Fruit fly (Drosophila melanogaster): ENCODE data around the gene Sirt4.

Sirt4 gene

DNA sequence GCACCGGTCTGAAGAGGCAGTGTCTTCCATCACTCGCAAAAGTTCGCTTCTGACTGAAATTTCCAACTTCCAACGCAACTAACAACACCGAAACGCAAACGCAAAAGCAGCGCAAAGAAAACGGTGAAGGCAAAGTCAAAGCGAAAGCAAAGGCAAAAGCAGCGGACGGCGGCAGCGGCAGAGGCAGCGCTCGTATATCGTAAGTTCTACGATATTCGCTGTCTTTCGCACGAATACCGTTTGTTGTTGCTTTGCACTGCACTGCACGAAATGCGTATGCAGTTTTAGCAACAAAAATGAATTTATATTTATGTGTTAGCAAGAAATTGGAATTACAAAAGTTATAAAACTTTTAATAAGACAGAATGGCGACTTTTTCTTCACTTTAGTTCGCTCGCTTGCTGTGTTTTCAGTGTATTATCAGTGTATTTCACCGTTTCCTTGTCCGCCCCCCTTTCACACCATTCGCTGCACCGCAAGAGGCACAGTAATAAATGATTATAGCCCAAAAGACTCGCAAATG lies 17.2 kb downstream of the Sirt4 start, which contains the start of gene OtopLa (continued):
- TF ChIP-seq CG6854 (GFP tag; optimal IDR thresholded peaks at IDR 0.05) (no peak), CG34406 (GFP tag; optimal IDR thresholded peaks at IDR 0.05) (peak; percentile 63), spab (GFP tag; optimal IDR thresholded peaks at IDR 0.05) (peak; percentile 64), CG31627 (GFP tag; optimal IDR thresholded peaks at IDR 0.05) (peak; percentile 66), achi (GFP tag; optimal IDR thresholded peaks at IDR 0.05) (peak; percentile 70), CG11294 (GFP tag; IDR thresholded peaks at IDR 0.05) (peak; percentile 72; the same call in 1 of the 2 replicates), Blimp-1 (GFP tag; optimal IDR thresholded peaks at IDR 0.05) (no peak), OdsH (GFP tag; optimal IDR thresholded peaks at IDR 0.05) (peak; percentile 75), CG3919 (GFP tag; optimal IDR thresholded peaks at IDR 0.05) (peak; percentile 79), Hr4 (GFP tag; optimal IDR thresholded peaks at IDR 0.05) (peak; percentile 87), Eip93F (GFP tag; optimal IDR thresholded peaks at IDR 0.05) (no peak), esn (GFP tag; optimal IDR thresholded peaks at IDR 0.05) (peak; percentile 65), Smox (GFP tag; optimal IDR thresholded peaks at IDR 0.05) (peak; percentile 58), CG6163 (GFP tag; IDR thresholded peaks at IDR 0.05) (peak; percentile 90), lz (GFP tag; optimal IDR thresholded peaks at IDR 0.05) (peak; percentile 73), CG10669 (GFP tag; optimal IDR thresholded peaks at IDR 0.05) (peak; percentile 66)

dm6 chrX:5646228-5646627 lies 19.5 kb downstream of the Sirt4 start:
- no peak for TF ChIP-seq CG31627 (GFP tag; optimal IDR thresholded peaks at IDR 0.05)
- peak; percentile 4 for TF ChIP-seq CG10631 (GFP tag; optimal IDR thresholded peaks at IDR 0.05)
- no peak for TF ChIP-seq Gug (GFP tag; IDR thresholded peaks at IDR 0.05)
- peak; percentile 10 for TF ChIP-seq esn (GFP tag; optimal IDR thresholded peaks at IDR 0.05)
- peak; percentile 8 for TF ChIP-seq svp (GFP tag)
- no peak for TF ChIP-seq dsx (GFP tag; optimal IDR thresholded peaks at IDR 0.05; ENCODE audit: poor library complexity, severe bottlenecking)
- TF ChIP-seq Eip75B (GFP tag; optimal IDR thresholded peaks at IDR 0.05): peak; percentile 1
- TF ChIP-seq CG32006 (GFP tag; optimal IDR thresholded peaks at IDR 0.05): peak; percentile 13
- peak; percentile 35; the same call in 1 of the 2 replicates for TF ChIP-seq CG15336 (GFP tag; IDR thresholded peaks at IDR 0.05)

- peak; percentile 32 for TF ChIP-seq achi (GFP tag; optimal IDR thresholded peaks at IDR 0.05)
- TF ChIP-seq Gug (GFP tag; IDR thresholded peaks at IDR 0.05): no peak
- peak; percentile 22 for TF ChIP-seq CG3919 (GFP tag; optimal IDR thresholded peaks at IDR 0.05)
- TF ChIP-seq Met (GFP tag; optimal IDR thresholded peaks at IDR 0.05): peak; percentile 21
- TF ChIP-seq Eip78C (GFP tag): peak; percentile 80
- peak; percentile 14 for TF ChIP-seq CG11762 (GFP tag; optimal IDR thresholded peaks at IDR 0.05; ENCODE audit: insufficient read depth)
- peak; percentile 34 for TF ChIP-seq topi (GFP tag; optimal IDR thresholded peaks at IDR 0.05)
- TF ChIP-seq lz (GFP tag; optimal IDR thresholded peaks at IDR 0.05): peak; percentile 12
- TF ChIP-seq CG8632 (GFP tag; optimal IDR thresholded peaks at IDR 0.05): no peak
- TF ChIP-seq Blimp-1 (GFP tag; optimal IDR thresholded peaks at IDR 0.05): no peak
- TF ChIP-seq pdm3 (GFP tag; optimal IDR thresholded peaks at IDR 0.05): peak; percentile 16
- 0 out of 3 replicates have a peak, but pooled peaks have one; percentile 24 for TF ChIP-seq CG8119 (GFP tag; IDR thresholded peaks at IDR 0.05)
- TF ChIP-seq CG4318 (GFP tag; optimal IDR thresholded peaks at IDR 0.05): no peak
- peak; percentile 37 for TF ChIP-seq CG10669 (GFP tag; optimal IDR thresholded peaks at IDR 0.05)
- peak in 1 of 2 experiments; percentile 2 for TF ChIP-seq ss (GFP tag; optimal IDR thresholded peaks at IDR 0.05)
- no peak for TF ChIP-seq spab (GFP tag; optimal IDR thresholded peaks at IDR 0.05)
- TF ChIP-seq dac (GFP tag; optimal IDR thresholded peaks at IDR 0.05): peak; percentile 3
- no peak for TF ChIP-seq fd59A (GFP tag; optimal IDR thresholded peaks at IDR 0.05)
- no peak for TF ChIP-seq CG34406 (GFP tag; optimal IDR thresholded peaks at IDR 0.05)
- TF ChIP-seq Sox14 (GFP tag; optimal IDR thresholded peaks at IDR 0.05): no peak
- TF ChIP-seq salr (GFP tag; optimal IDR thresholded peaks at IDR 0.05): peak in 1 of 2 experiments; percentile 20
- no peak for TF ChIP-seq dsx (GFP tag; optimal IDR thresholded peaks at IDR 0.05; ENCODE audit: poor library complexity, severe bottlenecking)
- no peak for TF ChIP-seq CG32006 (GFP tag; optimal IDR thresholded peaks at IDR 0.05)
- peak; percentile 15 for TF ChIP-seq CG3032 (tag; optimal IDR thresholded peaks at IDR 0.05)
- TF ChIP-seq Sox102F (GFP tag; optimal IDR thresholded peaks at IDR 0.05): no peak
- no peak for TF ChIP-seq vri (GFP tag; optimal IDR thresholded peaks at IDR 0.05)
- TF ChIP-seq Hr4 (GFP tag; optimal IDR thresholded peaks at IDR 0.05): peak; percentile 22
- peak; percentile 43 for TF ChIP-seq CG6792 (GFP tag; optimal IDR thresholded peaks at IDR 0.05)
- TF ChIP-seq svp (GFP tag): no peak
- TF ChIP-seq eg (GFP tag; IDR thresholded peaks at IDR 0.05): peak; percentile 31; the same call in 1 of the 3 replicates
- no peak for TF ChIP-seq Sox15 (GFP tag; optimal IDR thresholded peaks at IDR 0.05)
- TF ChIP-seq CG11294 (GFP tag; IDR thresholded peaks at IDR 0.05): no peak
- peak; percentile 4 for TF ChIP-seq CG10631 (GFP tag; optimal IDR thresholded peaks at IDR 0.05)
- TF ChIP-seq CG6808 (GFP tag; optimal IDR thresholded peaks at IDR 0.05): no peak
- peak; percentile 13 for TF ChIP-seq CG6854 (GFP tag; optimal IDR thresholded peaks at IDR 0.05)
- no peak for TF ChIP-seq Ets21C (GFP tag; optimal IDR thresholded peaks at IDR 0.05)
These were observed 26.7 kb downstream of the Sirt4 start for dm6 chrX:5639083-5639482.

Measured in whole organism, prepupa.